Fruit fly (Drosophila melanogaster): ENCODE data around the gene rn.

Gene rn

dm6 chr3R:7265567-7266208 is 43.7 kb downstream of the rn start, which contains the start of the genes Gld and Syt4:
Gene Gld, minus strand, starts transcription at chr3R:7265703.
Gene Syt4, plus strand, starts transcription at chr3R:7266065.
- TF ChIP-seq CG4617 (GFP tag; optimal IDR thresholded peaks at IDR 0.05; ENCODE audit: borderline replicate concordance) (no peak), E2f2 (GFP tag; IDR thresholded peaks at IDR 0.05) (peak; percentile 55), Jarid2 (GFP tag; optimal IDR thresholded peaks at IDR 0.05) (peak; percentile 12), Dp (GFP tag; optimal IDR thresholded peaks at IDR 0.05) (peak; percentile 43), z (GFP tag; IDR thresholded peaks at IDR 0.05) (peak; percentile 59; the same call in 1 of the 3 replicates), scrt (GFP tag; optimal IDR thresholded peaks at IDR 0.05) (peak; percentile 27), twi (tag; optimal IDR thresholded peaks at IDR 0.05) (no peak), CG2116 (GFP tag; optimal IDR thresholded peaks at IDR 0.05) (no peak), gcm (GFP tag; optimal IDR thresholded peaks at IDR 0.05) (no peak), CG12104 (GFP tag; optimal IDR thresholded peaks at IDR 0.05) (no peak), CG34422 (GFP tag; IDR thresholded peaks at IDR 0.05) (no peak), crc (GFP tag; optimal IDR thresholded peaks at IDR 0.05) (no peak), CG18011 (GFP tag; optimal IDR thresholded peaks at IDR 0.05) (peak; percentile 95), nerfin-1 (tag; optimal IDR thresholded peaks at IDR 0.05) (no peak), sens (GFP tag) (peak; percentile 20), CG8359 (GFP tag; optimal IDR thresholded peaks at IDR 0.05; ENCODE audit: borderline replicate concordance) (no peak), Opbp (GFP tag; IDR thresholded peaks at IDR 0.05; ENCODE audit: partially characterized antibody) (no peak), tna (GFP tag; IDR thresholded peaks at IDR 0.05; ENCODE audit: partially characterized antibody) (no peak), ci (GFP tag; IDR thresholded peaks at IDR 0.05) (0 out of 3 replicates have a peak, but pooled peaks have one; percentile 49), onecut (GFP tag; IDR thresholded peaks at IDR 0.05) (peak; percentile 96), ewg (GFP tag; optimal IDR thresholded peaks at IDR 0.05) (peak; percentile 91), fru (optimal IDR thresholded peaks at IDR 0.05) (no peak), tio (GFP tag; optimal IDR thresholded peaks at IDR 0.05) (no peak), pzg (GFP tag; optimal IDR thresholded peaks at IDR 0.05) (peak; percentile 19), croc (GFP tag; conservative IDR thresholded peaks at IDR 0.05) (no peak), seq (GFP tag; IDR thresholded peaks at IDR 0.05) (0 out of 2 replicates have a peak, but pooled peaks have one; percentile 26)

- no peak for TF ChIP-seq mam (GFP tag; optimal IDR thresholded peaks at IDR 0.05)
- TF ChIP-seq CG15479 (GFP tag; optimal IDR thresholded peaks at IDR 0.05) = no peak
- no peak for TF ChIP-seq sug (tag; optimal IDR thresholded peaks at IDR 0.05)
- no peak for TF ChIP-seq pita (GFP tag; optimal IDR thresholded peaks at IDR 0.05)
- TF ChIP-seq pnt (GFP tag; optimal IDR thresholded peaks at IDR 0.05) = no peak
- TF ChIP-seq Ets65A (GFP tag) = peak; percentile 57
- TF ChIP-seq CG8281 (tag; optimal IDR thresholded peaks at IDR 0.05) = peak; percentile 95
- no peak for TF ChIP-seq CG4820 (GFP tag; optimal IDR thresholded peaks at IDR 0.05)
- TF ChIP-seq ci (GFP tag; IDR thresholded peaks at IDR 0.05) = no peak
- no peak for TF ChIP-seq CG2889 (GFP tag; IDR thresholded peaks at IDR 0.05)
- no peak for TF ChIP-seq ssp (GFP tag; IDR thresholded peaks at IDR 0.05)
- no peak for TF ChIP-seq CG1024 (GFP tag; IDR thresholded peaks at IDR 0.05)
- no peak for TF ChIP-seq CG3847 (GFP tag; IDR thresholded peaks at IDR 0.05)
- TF ChIP-seq CG10654 (GFP tag; optimal IDR thresholded peaks at IDR 0.05) = no peak
Observed at dm6 chr3R:7259554-7259953, 49.9 kb downstream of the rn start.

dm6 chr3R:7251857-7252256 is 57.6 kb downstream of the rn start, which contains the start of gene Obp84a:
Gene Obp84a, minus strand, starts transcription at chr3R:7251957.
- TF ChIP-seq CG13775 (GFP tag; optimal IDR thresholded peaks at IDR 0.05) = no peak
- TF ChIP-seq CG9932 (GFP tag; IDR thresholded peaks at IDR 0.05) = no peak
